Worm (Caenorhabditis elegans) whole organism, mixed stage, embryonic: Measurements from ENCODE around the gene Y48C3A.14.

Experiments used
- blmp-1 ChIP-seq: fragments of 150-350 bp; optimal IDR thresholded peaks from 2 replicates; lab custom pipeline; 2014; ENCODE audit warnings: missing biosample characterization, missing genetic modification characterization
- elt-1 ChIP-seq: sonication (generic microtip); optimal IDR thresholded peaks from 2 replicates; lab custom pipeline; 2017; ENCODE audit warnings: missing genetic modification characterization, mild to moderate bottlenecking, missing compliant biosample characterization, antibody characterized with exemption, moderate library complexity, borderline replicate concordance; ENCODE audit not compliant: insufficient read depth
- elt-3 ChIP-seq: fragments of 150-350 bp; optimal IDR thresholded peaks from 2 replicates; lab custom pipeline; 2014; ENCODE audit warnings: missing biosample characterization, missing genetic modification characterization
- ham-2 ChIP-seq: fragments of 200-800 bp; sonication (Bioruptor generic); optimal IDR thresholded peaks from 2 replicates; lab custom pipeline; 2018; ENCODE audit warnings: mild to moderate bottlenecking, missing genetic modification characterization, missing compliant biosample characterization
- lsy-2 ChIP-seq: fragments of 150-350 bp; optimal IDR thresholded peaks from 2 replicates; lab custom pipeline; 2014; ENCODE audit warnings: missing biosample characterization, missing genetic modification characterization
- mls-2 ChIP-seq: sonication (generic microtip); optimal IDR thresholded peaks from 2 replicates; lab custom pipeline; 2016; ENCODE audit warnings: mild to moderate bottlenecking, missing genetic modification characterization, moderate library complexity, missing compliant biosample characterization
- nhr-12 ChIP-seq: fragments of 150-350 bp; optimal IDR thresholded peaks from 2 replicates; lab custom pipeline; 2014; ENCODE audit warnings: missing biosample characterization, missing genetic modification characterization
- nhr-237 ChIP-seq: fragments of 150-350 bp; optimal IDR thresholded peaks from 2 replicates; lab custom pipeline; 2014; ENCODE audit warnings: missing biosample characterization, missing genetic modification characterization
- pha-4 ChIP-seq: fragments of 150-350 bp; optimal IDR thresholded peaks from 2 replicates; lab custom pipeline; 2018; ENCODE audit warnings: missing biosample characterization, missing genetic modification reagents, missing genetic modification characterization
- sptf-1 ChIP-seq: sonication (generic microtip); optimal IDR thresholded peaks from 2 replicates; lab custom pipeline; 2017; ENCODE audit warnings: mild to moderate bottlenecking, missing genetic modification characterization, moderate library complexity, missing compliant biosample characterization
- unc-120 ChIP-seq: sonication (generic microtip); optimal IDR thresholded peaks from 2 replicates; lab custom pipeline; 2017; ENCODE audit warnings: missing genetic modification characterization, missing compliant biosample characterization; ENCODE audit not compliant: poor library complexity, severe bottlenecking
- ztf-11 ChIP-seq: fragments of 150-350 bp; optimal IDR thresholded peaks from 2 replicates; lab custom pipeline; 2014; ENCODE audit warnings: missing biosample characterization, missing genetic modification characterization

- no peak for TF ChIP-seq elt-1
- no peak for TF ChIP-seq lsy-2 (tag; lab: Kevin White, UChicago)
- no peak for TF ChIP-seq unc-120 (tag; lab: Kevin White, UChicago)
- TF ChIP-seq nhr-12 (tag; lab: Kevin White, UChicago): no peak
- no peak for TF ChIP-seq elt-3 (tag; lab: Kevin White, UChicago)
- TF ChIP-seq nhr-237 (tag; lab: Kevin White, UChicago): no peak
- TF ChIP-seq pha-4 (tag; lab: Kevin White, UChicago): no peak
- TF ChIP-seq sptf-1 (tag; lab: Kevin White, UChicago): no peak
- TF ChIP-seq ham-2 (GFP tag; lab: Kevin White, UChicago): no peak
- TF ChIP-seq blmp-1 (tag; lab: Kevin White, UChicago): no peak
- TF ChIP-seq ztf-11 (tag; lab: Kevin White, UChicago): no peak
- TF ChIP-seq mls-2 (tag; lab: Kevin White, UChicago): no peak
These were observed 49.6 kb upstream of the Y48C3A.14 start for ce11 chrII:13339984-13340383.
